Fruit fly (Drosophila melanogaster) whole organism: Measurements from ENCODE around the gene CG13380.

ENCODE experiments used
- pan ChIP-seq: fragments of >200 bp; optimal IDR thresholded peaks from 2 replicates; lab custom pipeline; 2017
- psq ChIP-seq: fragments of >200 bp; optimal IDR thresholded peaks from 2 replicates; lab custom pipeline; 2017

dm6 chr3L:18621735-18622421, 4.1 kb upstream of the CG13380 start, which contains the start of gene not:
- no peak for TF ChIP-seq pan (lab: Kevin White, UChicago)
- TF ChIP-seq psq (lab: Kevin White, UChicago), result no peak
